Worm (Caenorhabditis elegans) whole organism, L2 larva: ENCODE results near the gene Y53G8AR.8.

Source experiments
- aly-2 ChIP-seq: fragments of 150-350 bp; optimal IDR thresholded peaks from 2 replicates; lab custom pipeline; 2014; ENCODE audit warnings: missing biosample characterization, missing genetic modification characterization
- ceh-82 ChIP-seq: fragments of 150-350 bp; optimal IDR thresholded peaks from 2 replicates; lab custom pipeline; 2014; ENCODE audit warnings: missing biosample characterization, missing genetic modification characterization
- elt-3 ChIP-seq: sonication (generic microtip); optimal IDR thresholded peaks from 2 replicates; lab custom pipeline; 2017; ENCODE audit warnings: missing biosample characterization, missing genetic modification characterization
- mdl-1 ChIP-seq, 2 experiments: fragments of 150-350 bp in 1 of 2; sonication (generic microtip) in 1 of 2; optimal IDR thresholded peaks; 2 replicates each; lab custom pipeline; 2017; ENCODE audit warnings: missing biosample characterization in 2 of 2, missing genetic modification characterization in 2 of 2
- nhr-12 ChIP-seq: fragments of 150-350 bp; optimal IDR thresholded peaks from 2 replicates; lab custom pipeline; 2014; ENCODE audit warnings: missing biosample characterization, missing genetic modification characterization
- nhr-237 ChIP-seq: fragments of 150-350 bp; optimal IDR thresholded peaks from 2 replicates; lab custom pipeline; 2014; ENCODE audit warnings: missing biosample characterization, missing genetic modification characterization
- skn-1 ChIP-seq: sonication (generic microtip); optimal IDR thresholded peaks from 2 replicates; lab custom pipeline; 2017; ENCODE audit warnings: missing biosample characterization, missing genetic modification characterization

DNA sequence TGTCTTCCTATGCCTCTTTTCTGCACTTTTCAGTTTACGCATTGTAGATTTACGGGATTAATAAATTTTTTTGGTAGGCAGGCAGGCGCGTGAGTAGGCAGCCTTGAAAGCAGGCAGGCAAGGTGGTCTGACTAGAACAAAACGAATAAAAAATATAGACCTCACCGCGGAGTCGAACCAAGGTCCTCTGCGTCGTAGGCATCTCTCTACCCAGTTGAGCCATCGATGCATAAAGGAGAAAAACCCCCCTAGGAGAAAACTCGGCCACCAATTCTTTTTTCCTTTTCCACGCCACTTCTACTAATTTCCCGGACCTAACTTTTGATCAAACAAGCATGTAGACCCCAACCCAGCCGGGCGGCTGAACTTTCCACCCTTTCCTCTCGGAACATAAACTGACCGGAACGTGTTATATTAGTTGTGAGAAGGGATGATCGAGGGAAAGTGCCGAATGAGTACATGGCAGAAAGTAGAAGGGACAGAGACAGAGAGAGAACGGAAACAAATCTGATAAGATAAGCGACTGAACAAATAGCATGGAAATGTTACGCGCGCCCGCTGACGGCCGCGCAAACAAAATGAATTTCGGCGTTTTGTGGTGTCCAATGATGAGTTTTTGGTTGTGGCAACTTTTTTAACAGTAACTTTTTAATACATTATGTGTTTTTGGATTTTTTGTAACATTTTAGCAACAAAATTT lies 45.3 kb upstream of the Y53G8AR.8 start:
- TF ChIP-seq nhr-12: no peak
- TF ChIP-seq aly-2 (tag; lab: Kevin White, UChicago): no peak
- TF ChIP-seq skn-1 (tag; lab: Kevin White, UChicago): no peak
- no peak for TF ChIP-seq elt-3 (tag; lab: Kevin White, UChicago)
- TF ChIP-seq ceh-82 (tag; lab: Kevin White, UChicago): no peak
- no peak for TF ChIP-seq mdl-1 (tag; optimal IDR thresholded peaks at IDR 0.05; lab: Kevin White, UChicago)
- no peak for TF ChIP-seq nhr-237
